Worm (Caenorhabditis elegans): ENCODE results near the gene Y43B11AL.1.

DNA sequence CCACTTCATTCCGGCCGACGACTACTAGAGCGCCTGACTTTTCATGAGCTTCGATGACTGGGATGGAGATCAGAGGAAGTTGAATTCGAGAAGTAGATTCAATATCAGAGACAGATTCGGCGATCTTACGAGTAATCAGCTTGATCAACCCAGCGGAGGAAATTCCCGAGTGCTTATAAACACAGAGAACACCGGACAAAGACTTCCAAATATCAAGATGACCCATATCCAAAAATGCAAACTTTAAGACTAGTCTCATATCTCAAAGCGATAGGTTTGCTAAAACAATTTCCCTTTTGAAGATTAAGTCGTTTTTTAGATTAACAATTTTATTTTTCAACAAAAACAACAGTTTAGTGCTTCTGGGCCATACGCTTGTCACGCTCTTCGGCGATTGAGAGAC, 18.3 kb downstream of the Y43B11AL.1 start, which contains the start of gene Y43B11AR.3:
- TF ChIP-seq alr-1 (tag; optimal IDR thresholded peaks at IDR 0.05; ENCODE audit: borderline replicate concordance) (no peak), sup-37 (GFP tag; optimal IDR thresholded peaks at IDR 0.05) (no peak), C04F5.9 (tag; optimal IDR thresholded peaks at IDR 0.05) (no peak), egl-27 (tag; optimal IDR thresholded peaks at IDR 0.05) (no peak), jun-1 (tag; optimal IDR thresholded peaks at IDR 0.05) (no peak), lin-13 (GFP tag; optimal IDR thresholded peaks at IDR 0.05) (no peak), lsy-2 (tag; optimal IDR thresholded peaks at IDR 0.05) (peak in 1 of 2 experiments; percentile 14), efl-1 (optimal IDR thresholded peaks at IDR 0.05) (peak; percentile 9 to 12), efl-1 (GFP tag; optimal IDR thresholded peaks at IDR 0.05 in 1 of 2) (peak in 1 of 2 experiments; percentile 22), snpc-4 (tag; optimal IDR thresholded peaks at IDR 0.05) (no peak), nhr-76 (tag; optimal IDR thresholded peaks at IDR 0.05) (no peak), snu-23 (GFP tag; optimal IDR thresholded peaks at IDR 0.05) (no peak)

Measured in whole organism, L1 larva.